Fruit fly (Drosophila melanogaster) S2 (cell line): ENCODE results near the gene ush.

Source experiments
- CG8478 ChIP-seq: fragments of >200 bp; optimal IDR thresholded peaks from 2 replicates; lab custom pipeline; 2018
- CTCF ChIP-seq, 2 experiments: fragments of >200 bp; optimal IDR thresholded peaks; 2 replicates each; lab custom pipeline; 2018

ush gene

dm6 chr2L:487719-488547 is 11.9 kb downstream of the ush start:
- no peak for TF ChIP-seq CTCF (optimal IDR thresholded peaks at IDR 0.05; lab: Kevin White, UChicago)
- TF ChIP-seq CG8478 (lab: Kevin White, UChicago), result peak; percentile 50

- TF ChIP-seq CTCF (optimal IDR thresholded peaks at IDR 0.05; lab: Kevin White, UChicago), result no peak
- no peak for TF ChIP-seq CG8478 (lab: Kevin White, UChicago)
These were observed 12.6 kb downstream of the ush start for dm6 chr2L:488548-489100.

- TF ChIP-seq CG8478 (lab: Kevin White, UChicago), result no peak
- TF ChIP-seq CTCF (optimal IDR thresholded peaks at IDR 0.05; lab: Kevin White, UChicago), result peak; percentile 97 to 100
These were observed 14.4 kb downstream of the ush start for dm6 chr2L:490150-491095.

DNA sequence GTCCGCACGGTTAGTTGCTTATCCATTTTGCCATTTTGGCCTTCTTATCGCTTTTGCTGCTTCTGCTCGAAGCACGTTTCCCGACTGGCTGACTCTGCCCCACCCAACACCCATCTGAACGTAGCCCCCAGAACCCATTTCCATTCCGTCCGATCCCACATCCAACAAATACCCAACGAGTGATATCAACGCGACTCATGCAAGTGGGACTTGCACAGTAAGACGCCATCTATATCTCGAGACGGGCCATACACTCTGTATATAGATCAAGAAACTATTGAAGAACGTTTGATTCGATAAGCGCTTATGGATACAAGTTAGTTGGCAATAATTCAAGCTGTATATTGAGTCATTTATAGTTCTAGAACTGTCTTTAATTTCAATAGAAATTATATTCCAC is 16.2 kb downstream of the ush start:
- peak; percentile 88 to 92 for TF ChIP-seq CTCF (optimal IDR thresholded peaks at IDR 0.05; lab: Kevin White, UChicago)
- peak; percentile 54 for TF ChIP-seq CG8478 (lab: Kevin White, UChicago)

DNA sequence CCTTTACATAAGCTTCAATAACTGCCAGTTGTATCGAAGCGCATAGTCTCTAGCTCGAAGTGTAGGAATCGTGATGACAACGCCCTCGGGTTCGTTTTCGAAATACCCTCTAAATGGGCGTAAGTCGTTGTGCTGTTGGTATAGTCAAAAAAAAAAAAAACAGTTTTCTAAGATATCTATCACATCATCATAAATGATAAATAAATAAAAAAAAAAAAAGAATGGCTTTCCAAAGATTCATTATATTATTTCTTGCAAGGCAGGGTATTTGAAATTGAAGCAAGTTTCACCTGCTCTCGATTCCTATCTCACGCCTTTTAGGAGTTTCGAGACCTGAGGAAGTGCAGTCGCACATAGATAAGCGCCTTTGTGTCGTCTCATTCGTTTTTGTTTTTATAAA is 17.3 kb downstream of the ush start:
- TF ChIP-seq CTCF (optimal IDR thresholded peaks at IDR 0.05; lab: Kevin White, UChicago), result no peak
- no peak for TF ChIP-seq CG8478 (lab: Kevin White, UChicago)

DNA sequence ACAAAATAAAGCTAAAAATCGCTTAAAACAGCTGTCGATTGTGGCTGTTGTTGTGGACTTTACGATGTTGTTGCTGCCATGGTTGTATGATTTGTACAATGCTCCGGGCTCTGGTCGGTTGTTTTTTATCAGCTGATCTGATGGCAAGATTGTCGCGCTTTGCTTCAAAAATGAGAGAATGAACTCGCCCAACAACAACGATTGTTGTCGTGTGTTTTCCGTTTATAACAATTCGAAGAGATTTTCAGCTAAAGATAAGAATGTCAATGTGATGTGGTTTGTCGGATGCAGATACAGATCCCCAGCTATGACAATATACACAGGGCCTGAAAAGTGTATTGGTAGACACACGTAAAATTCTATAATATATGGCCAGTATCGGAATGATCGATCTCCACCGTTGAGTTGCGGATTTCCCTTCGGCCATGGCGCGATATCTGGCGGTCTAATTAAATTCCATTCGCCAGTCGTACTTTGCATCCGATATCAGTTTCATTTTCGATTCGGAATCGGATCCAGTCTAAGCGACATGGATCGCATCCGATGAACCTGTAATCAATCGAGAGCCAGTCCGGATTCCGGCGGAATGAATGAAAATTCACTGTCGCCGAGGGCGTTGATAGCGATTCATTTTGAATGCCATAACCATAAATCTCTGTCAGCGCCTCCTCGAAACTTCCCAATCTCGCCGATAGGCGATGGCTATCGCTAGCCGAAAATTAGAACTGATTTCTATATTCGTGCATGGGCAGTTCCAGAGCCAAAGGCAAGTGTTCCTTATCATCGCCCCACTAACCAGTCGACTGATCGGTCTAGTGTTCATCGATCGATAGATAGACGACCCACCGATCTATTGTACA is 19.6 kb downstream of the ush start:
- TF ChIP-seq CG8478 (lab: Kevin White, UChicago) (no peak), CTCF (optimal IDR thresholded peaks at IDR 0.05; lab: Kevin White, UChicago) (no peak)

dm6 chr2L:496436-496835 is 20.4 kb downstream of the ush start:
- TF ChIP-seq CTCF (optimal IDR thresholded peaks at IDR 0.05; lab: Kevin White, UChicago) (no peak), CG8478 (lab: Kevin White, UChicago) (no peak)

- no peak for TF ChIP-seq CTCF (optimal IDR thresholded peaks at IDR 0.05; lab: Kevin White, UChicago)
- no peak for TF ChIP-seq CG8478 (lab: Kevin White, UChicago)
These were observed 20.8 kb downstream of the ush start for dm6 chr2L:496841-497240.

DNA sequence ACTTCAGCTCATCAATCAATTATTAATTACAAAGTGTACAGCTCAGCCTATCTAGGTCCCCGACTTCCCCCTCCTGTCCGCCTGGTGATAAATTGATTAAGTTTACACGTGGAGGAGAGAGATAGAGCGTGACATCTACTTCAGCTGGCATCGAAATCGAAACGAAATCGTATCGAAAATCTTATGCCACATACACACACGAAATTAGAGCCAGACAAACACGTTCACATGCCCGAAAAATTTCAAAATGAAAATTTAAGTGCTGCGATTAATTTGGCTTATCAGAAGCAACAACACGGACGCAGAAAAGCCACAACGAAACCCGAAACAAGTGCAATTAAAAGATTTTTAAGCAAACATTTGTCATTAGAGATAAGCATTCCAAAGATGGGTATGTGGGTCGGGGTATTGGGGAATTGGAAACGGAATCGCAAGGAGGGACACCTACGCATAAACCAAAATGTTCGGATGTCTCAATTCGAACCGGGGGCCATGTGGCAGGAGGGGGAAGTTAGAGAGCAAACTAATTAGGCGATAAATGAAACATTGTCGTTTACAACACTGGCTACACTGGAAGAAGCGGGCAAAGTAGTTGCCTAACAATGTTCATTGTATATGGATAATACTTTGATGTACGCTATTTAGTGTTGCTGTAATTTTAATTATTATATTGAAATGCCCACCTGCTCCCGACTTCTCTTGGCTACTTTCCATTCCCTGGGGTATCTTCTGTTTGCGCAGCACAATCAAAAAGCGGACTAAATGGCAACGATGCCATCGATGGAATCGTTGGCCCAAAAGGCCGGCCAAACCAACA is 21.8 kb downstream of the ush start:
- no peak for TF ChIP-seq CTCF (optimal IDR thresholded peaks at IDR 0.05; lab: Kevin White, UChicago)
- TF ChIP-seq CG8478 (lab: Kevin White, UChicago), result no peak

dm6 chr2L:498474-498821 is 22.4 kb downstream of the ush start:
- TF ChIP-seq CG8478 (lab: Kevin White, UChicago), result no peak
- no peak for TF ChIP-seq CTCF (optimal IDR thresholded peaks at IDR 0.05; lab: Kevin White, UChicago)

- TF ChIP-seq CTCF (optimal IDR thresholded peaks at IDR 0.05; lab: Kevin White, UChicago) (no peak), CG8478 (lab: Kevin White, UChicago) (no peak)
These were observed 23.9 kb downstream of the ush start for dm6 chr2L:499939-500338.

dm6 chr2L:501622-502021 is 25.6 kb downstream of the ush start:
- TF ChIP-seq CTCF (optimal IDR thresholded peaks at IDR 0.05; lab: Kevin White, UChicago), result no peak
- no peak for TF ChIP-seq CG8478 (lab: Kevin White, UChicago)

dm6 chr2L:505009-505408 is 29.0 kb downstream of the ush start:
- no peak for TF ChIP-seq CG8478 (lab: Kevin White, UChicago)
- TF ChIP-seq CTCF (optimal IDR thresholded peaks at IDR 0.05; lab: Kevin White, UChicago), result no peak
